Fruit fly (Drosophila melanogaster): Measurements from ENCODE around the gene CG31467.

The CG31467 gene

dm6 chr3R:10684284-10684683 lies 22.4 kb downstream of the CG31467 start:
- TF ChIP-seq foxo (GFP tag; optimal IDR thresholded peaks at IDR 0.05) (peak in 1 of 2 experiments; percentile 36), fru (GFP tag; optimal IDR thresholded peaks at IDR 0.05) (peak; percentile 53), pan (optimal IDR thresholded peaks at IDR 0.05) (no peak), sv (GFP tag; optimal IDR thresholded peaks at IDR 0.05) (peak; percentile 19), Jra (GFP tag; optimal IDR thresholded peaks at IDR 0.05) (no peak), h (GFP tag; optimal IDR thresholded peaks at IDR 0.05) (peak; percentile 41)

dm6 chr3R:10683226-10683625 lies 23.4 kb downstream of the CG31467 start:
- TF ChIP-seq woc (GFP tag; optimal IDR thresholded peaks at IDR 0.05) (no peak), Rel (GFP tag; optimal IDR thresholded peaks at IDR 0.05) (no peak), Rel (tag; optimal IDR thresholded peaks at IDR 0.05) (no peak), ey (GFP tag; optimal IDR thresholded peaks at IDR 0.05) (no peak), CrebA (GFP tag; optimal IDR thresholded peaks at IDR 0.05; ENCODE audit: borderline replicate concordance) (peak; percentile 33), Abd-B (GFP tag; optimal IDR thresholded peaks at IDR 0.05) (no peak), dmrt93B (GFP tag; optimal IDR thresholded peaks at IDR 0.05) (no peak)

dm6 chr3R:10681682-10681962 lies 25.0 kb downstream of the CG31467 start:
- TF ChIP-seq Vsx2 (GFP tag; optimal IDR thresholded peaks at IDR 0.05; ENCODE audit: partially characterized antibody) (no peak), Hnf4 (GFP tag; optimal IDR thresholded peaks at IDR 0.05) (no peak)

- TF ChIP-seq br (GFP tag; optimal IDR thresholded peaks at IDR 0.05): peak; percentile 90
- TF ChIP-seq dmrt93B (GFP tag; optimal IDR thresholded peaks at IDR 0.05): peak; percentile 55
- no peak for TF ChIP-seq Hr78 (GFP tag; optimal IDR thresholded peaks at IDR 0.05)
- TF ChIP-seq foxo (GFP tag; optimal IDR thresholded peaks at IDR 0.05): peak; percentile 36 to 88
- TF ChIP-seq ey (GFP tag; optimal IDR thresholded peaks at IDR 0.05): peak; percentile 87
- no peak for TF ChIP-seq Myc (optimal IDR thresholded peaks at IDR 0.05)
- peak; percentile 65 for TF ChIP-seq Rel (GFP tag; optimal IDR thresholded peaks at IDR 0.05)
- no peak for TF ChIP-seq Rel (tag; optimal IDR thresholded peaks at IDR 0.05)
- TF ChIP-seq rgr (GFP tag; optimal IDR thresholded peaks at IDR 0.05): peak; percentile 89
- TF ChIP-seq woc (GFP tag; optimal IDR thresholded peaks at IDR 0.05): peak; percentile 77
- TF ChIP-seq brk (GFP tag; optimal IDR thresholded peaks at IDR 0.05): peak; percentile 29
- TF ChIP-seq psq (GFP tag; optimal IDR thresholded peaks at IDR 0.05): peak; percentile 72
- peak; percentile 93 for TF ChIP-seq sv (GFP tag; optimal IDR thresholded peaks at IDR 0.05)
- no peak for TF ChIP-seq Dif (GFP tag; optimal IDR thresholded peaks at IDR 0.05; ENCODE audit: partially characterized antibody)
- TF ChIP-seq jim (GFP tag; optimal IDR thresholded peaks at IDR 0.05): no peak
- TF ChIP-seq fru (GFP tag; optimal IDR thresholded peaks at IDR 0.05): peak; percentile 87
- peak; percentile 52 for TF ChIP-seq sage (GFP tag; optimal IDR thresholded peaks at IDR 0.05)
- peak; percentile 90 for TF ChIP-seq h (GFP tag; optimal IDR thresholded peaks at IDR 0.05)
- TF ChIP-seq Jra (GFP tag; optimal IDR thresholded peaks at IDR 0.05): no peak
- TF ChIP-seq HLH106 (tag; optimal IDR thresholded peaks at IDR 0.05): peak; percentile 60
- peak; percentile 32 for TF ChIP-seq CrebA (GFP tag; optimal IDR thresholded peaks at IDR 0.05; ENCODE audit: borderline replicate concordance)
- TF ChIP-seq tai (GFP tag; optimal IDR thresholded peaks at IDR 0.05): peak; percentile 36
- TF ChIP-seq CG32264 (GFP tag; optimal IDR thresholded peaks at IDR 0.05): peak; percentile 81
- TF ChIP-seq pan (optimal IDR thresholded peaks at IDR 0.05): no peak
- TF ChIP-seq Sp1 (GFP tag; optimal IDR thresholded peaks at IDR 0.05): peak; percentile 41
- TF ChIP-seq lola (GFP tag; optimal IDR thresholded peaks at IDR 0.05): no peak
- peak; percentile 91 for TF ChIP-seq OdsH (GFP tag; optimal IDR thresholded peaks at IDR 0.05)
- peak; percentile 78 for TF ChIP-seq Hnf4 (GFP tag; optimal IDR thresholded peaks at IDR 0.05)
- TF ChIP-seq CG9705 (GFP tag; optimal IDR thresholded peaks at IDR 0.05): no peak
- TF ChIP-seq Mio (GFP tag; optimal IDR thresholded peaks at IDR 0.05): peak; percentile 68
- TF ChIP-seq N (GFP tag; optimal IDR thresholded peaks at IDR 0.05): no peak
These were observed 25.6 kb downstream of the CG31467 start, which contains the start of gene Phyhd1 for dm6 chr3R:10680825-10681681. Phyhd1 (minus strand) TSS chr3R:10680925.

dm6 chr3R:10679911-10680310 lies 26.8 kb downstream of the CG31467 start:
- TF ChIP-seq psq (GFP tag; optimal IDR thresholded peaks at IDR 0.05): no peak
- TF ChIP-seq Hnf4 (GFP tag; optimal IDR thresholded peaks at IDR 0.05): no peak
- TF ChIP-seq foxo (GFP tag; optimal IDR thresholded peaks at IDR 0.05): no peak
- no peak for TF ChIP-seq woc (GFP tag; optimal IDR thresholded peaks at IDR 0.05)
- no peak for TF ChIP-seq Mio (GFP tag; optimal IDR thresholded peaks at IDR 0.05)
- no peak for TF ChIP-seq Dif (GFP tag; optimal IDR thresholded peaks at IDR 0.05; ENCODE audit: partially characterized antibody)
- no peak for TF ChIP-seq brk (GFP tag; optimal IDR thresholded peaks at IDR 0.05)
- no peak for TF ChIP-seq br (GFP tag; optimal IDR thresholded peaks at IDR 0.05)
- no peak for TF ChIP-seq Myc (optimal IDR thresholded peaks at IDR 0.05)
- TF ChIP-seq dl (GFP tag; optimal IDR thresholded peaks at IDR 0.05; ENCODE audit: insufficient read depth in 1 of 2, partially characterized antibody in 2 of 2): no peak
- no peak for TF ChIP-seq usp (GFP tag; optimal IDR thresholded peaks at IDR 0.05)
- no peak for TF ChIP-seq Vsx2 (GFP tag; optimal IDR thresholded peaks at IDR 0.05; ENCODE audit: partially characterized antibody)
- TF ChIP-seq GATAd (GFP tag; optimal IDR thresholded peaks at IDR 0.05): no peak
- no peak for TF ChIP-seq CG32264 (GFP tag; optimal IDR thresholded peaks at IDR 0.05)
- TF ChIP-seq CG9705 (GFP tag; optimal IDR thresholded peaks at IDR 0.05): no peak
- no peak for TF ChIP-seq lola (GFP tag; optimal IDR thresholded peaks at IDR 0.05)
- TF ChIP-seq h (GFP tag; optimal IDR thresholded peaks at IDR 0.05): no peak
